Worm (Caenorhabditis elegans): ENCODE measurements around the gene H41C03.3.
"Not testable (repeated sequence)": the region's sequence is repeated elsewhere in the genome, so short reads cannot be mapped to it uniquely, and the experiment has no call there.

The H41C03.3 gene

DNA sequence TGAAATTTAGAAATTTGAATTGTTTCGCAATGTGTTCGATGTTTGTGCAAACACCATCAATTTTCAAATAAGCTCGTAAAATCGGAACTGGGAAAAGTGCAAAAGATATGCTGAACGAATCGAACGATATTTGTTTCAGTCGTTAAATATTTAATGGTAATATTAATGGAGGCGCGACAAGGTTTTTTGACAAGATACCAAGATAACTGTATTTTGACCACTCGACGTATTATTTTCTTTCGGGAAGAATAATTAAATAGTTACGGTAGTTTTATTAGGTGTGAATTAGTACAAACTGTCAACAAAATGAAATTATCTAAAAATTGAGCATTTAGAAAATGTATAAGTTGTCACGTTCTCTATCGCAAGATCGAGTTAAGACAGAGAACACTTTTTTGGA is 41.3 kb upstream of the H41C03.3 start:
- TF ChIP-seq pax-1 (tag; optimal IDR thresholded peaks at IDR 0.05) (no peak), hlh-13 (GFP tag; optimal IDR thresholded peaks at IDR 0.05) (no peak), T23F11.4 (GFP tag; optimal IDR thresholded peaks at IDR 0.05) (no peak), syd-9 (tag; optimal IDR thresholded peaks at IDR 0.05) (no peak), nhr-11 (tag; optimal IDR thresholded peaks at IDR 0.05) (no peak), unc-3 (GFP tag; conservative IDR thresholded peaks at IDR 0.05) (no peak), unc-3 (tag; optimal IDR thresholded peaks at IDR 0.05) (no peak), ceh-31 (tag; optimal IDR thresholded peaks at IDR 0.05) (no peak)

DNA sequence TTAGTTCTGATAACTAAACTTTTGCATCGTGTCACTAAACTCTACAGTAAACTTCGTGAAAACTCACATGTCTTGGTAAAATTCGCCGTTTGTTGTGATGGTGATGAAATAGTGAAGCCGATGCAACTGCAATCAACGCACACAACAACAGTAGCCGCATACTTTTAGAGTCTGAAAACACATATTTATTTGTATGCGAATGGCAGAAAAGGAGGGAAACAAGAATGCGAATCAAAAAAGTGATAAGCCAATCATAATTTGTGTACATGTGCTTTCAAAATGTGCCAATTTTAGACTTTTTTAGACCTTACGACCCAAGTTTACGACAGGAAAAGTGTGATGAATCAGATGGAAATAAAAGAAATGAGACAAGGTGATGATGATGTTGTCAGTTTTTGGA is 40.3 kb upstream of the H41C03.3 start, which contains the start of gene K05F1.10:
TSS of gene K05F1.10 (minus strand) at position 171 of the 400 bp plus-strand sequence.
- TF ChIP-seq ceh-48 (tag; optimal IDR thresholded peaks at IDR 0.05), result no peak
- no peak for TF ChIP-seq C38D4.7 (GFP tag; optimal IDR thresholded peaks at IDR 0.05)
- no peak for TF ChIP-seq ceh-34 (tag; optimal IDR thresholded peaks at IDR 0.05)
- no peak for TF ChIP-seq ceh-6 (GFP tag; optimal IDR thresholded peaks at IDR 0.05)
- TF ChIP-seq ztf-16 (tag; optimal IDR thresholded peaks at IDR 0.05), result no peak

DNA sequence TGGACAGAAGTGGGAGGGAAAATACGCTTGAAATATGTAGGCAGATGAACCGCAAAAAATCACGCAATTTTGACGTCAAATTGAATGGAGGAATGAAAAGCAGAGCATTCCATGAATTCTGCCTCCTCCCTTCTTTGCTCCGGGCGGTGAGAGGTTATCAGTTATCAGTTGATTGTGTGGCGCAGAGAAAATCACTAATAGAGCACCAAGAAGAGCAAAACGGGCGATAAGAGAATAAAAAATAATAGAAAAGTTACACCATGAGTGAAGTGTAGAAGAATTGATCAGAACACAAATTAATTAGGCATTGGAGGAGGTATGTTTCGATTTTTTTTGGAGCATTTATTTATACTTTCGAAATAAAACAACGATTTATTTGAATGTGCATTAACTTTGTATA is 39.0 kb upstream of the H41C03.3 start:
- TF ChIP-seq C38D4.7 (GFP tag; optimal IDR thresholded peaks at IDR 0.05), result no peak
- no peak for TF ChIP-seq unc-3 (GFP tag; conservative IDR thresholded peaks at IDR 0.05)
- no peak for TF ChIP-seq unc-3 (tag; optimal IDR thresholded peaks at IDR 0.05)
- no peak for TF ChIP-seq ahr-1 (tag; optimal IDR thresholded peaks at IDR 0.05)
- no peak for TF ChIP-seq zip-5 (tag; optimal IDR thresholded peaks at IDR 0.05)
- no peak for TF ChIP-seq ceh-14 (tag; optimal IDR thresholded peaks at IDR 0.05)
- no peak for TF ChIP-seq tbx-7 (tag; optimal IDR thresholded peaks at IDR 0.05)
- TF ChIP-seq dmd-4 (tag; optimal IDR thresholded peaks at IDR 0.05; ENCODE audit: borderline replicate concordance), result no peak
- no peak for TF ChIP-seq dve-1 (tag; optimal IDR thresholded peaks at IDR 0.05)

DNA sequence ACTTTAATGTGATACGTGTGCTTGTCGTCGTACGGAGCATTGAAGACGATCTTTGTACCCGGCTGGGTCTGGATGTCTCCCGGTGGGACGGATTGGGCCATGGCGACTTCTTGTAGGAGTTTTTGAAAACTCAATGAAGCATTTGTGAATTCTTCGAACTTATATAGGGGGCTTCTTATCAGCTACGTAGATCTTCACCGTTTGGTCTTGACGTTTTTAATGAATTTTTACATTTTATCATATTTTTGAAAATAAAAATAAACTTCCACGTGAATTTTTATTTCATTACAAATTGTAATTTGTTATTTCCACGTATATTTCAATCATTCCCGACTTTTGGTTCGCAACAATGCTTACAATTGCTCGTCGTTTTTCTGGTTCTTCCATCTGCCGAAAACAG is 35.3 kb upstream of the H41C03.3 start, which contains the start of the genes msp-64 and ZK1248.5:
TSS of gene msp-64 (minus strand) at position 101 of the 400 bp plus-strand sequence.
TSS of gene ZK1248.5 (plus strand) at position 285 of the 400 bp plus-strand sequence.
- TF ChIP-seq tbx-7 (tag; optimal IDR thresholded peaks at IDR 0.05) (no peak), pha-4 (tag; optimal IDR thresholded peaks at IDR 0.05) (no peak), nhr-232 (tag; optimal IDR thresholded peaks at IDR 0.05) (no peak), fkh-6 (tag; optimal IDR thresholded peaks at IDR 0.05) (no peak), ttx-3 (tag; optimal IDR thresholded peaks at IDR 0.05) (no peak)

DNA sequence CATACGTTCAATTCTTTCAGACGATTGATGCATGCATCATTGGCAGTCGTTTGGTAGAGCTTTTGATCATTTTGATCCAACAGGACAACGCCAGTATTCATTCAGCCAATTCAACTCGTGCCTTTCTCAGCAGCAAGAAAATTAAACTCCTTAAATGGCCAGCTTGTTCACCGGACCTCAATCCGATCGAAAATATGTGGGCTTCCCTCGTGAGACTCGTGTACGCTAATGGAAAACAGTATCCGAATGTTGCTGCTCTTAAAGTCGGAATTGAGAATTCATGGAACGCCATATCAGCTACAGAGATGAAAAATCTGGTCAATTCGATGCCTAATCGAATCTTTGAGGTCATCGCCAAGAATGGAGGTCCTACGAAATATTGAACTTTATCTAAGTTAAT is 30.2 kb upstream of the H41C03.3 start, which contains the start of gene wago-5:
TSS of gene wago-5 (minus strand) at position 101 of the 400 bp plus-strand sequence.
- not testable (repeated sequence) for TF ChIP-seq ztf-16 (tag; optimal IDR thresholded peaks at IDR 0.05); sox-2 (GFP tag; IDR thresholded peaks at IDR 0.05); C38D4.7 (GFP tag; optimal IDR thresholded peaks at IDR 0.05)

DNA sequence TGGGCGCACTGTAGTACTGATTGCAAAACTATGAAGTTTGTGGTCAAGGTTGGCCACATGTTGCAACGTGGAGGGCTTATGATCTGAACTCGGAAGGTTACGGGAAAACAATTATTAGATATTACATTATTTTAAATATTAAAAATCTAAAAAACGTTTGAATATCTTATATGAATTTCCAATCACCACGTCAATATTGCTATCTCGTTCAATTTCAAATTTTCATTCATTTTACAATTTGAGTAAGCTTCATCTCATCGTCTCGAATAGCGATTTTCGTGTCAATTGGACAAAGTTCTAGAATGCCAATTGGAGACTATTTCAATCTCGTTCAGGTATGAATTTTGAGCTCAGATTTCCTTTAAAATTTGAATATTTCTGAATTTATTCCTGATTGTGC is 29.2 kb upstream of the H41C03.3 start, which contains the start of gene ZK1248.20:
TSS of gene ZK1248.20 (plus strand) at position 301 of the 400 bp plus-strand sequence.
- TF ChIP-seq ceh-48 (tag; optimal IDR thresholded peaks at IDR 0.05), result no peak
- TF ChIP-seq K02D7.2 (tag; optimal IDR thresholded peaks at IDR 0.05), result no peak
- no peak for TF ChIP-seq elt-4 (tag; optimal IDR thresholded peaks at IDR 0.05)
- no peak for TF ChIP-seq nhr-11 (tag; optimal IDR thresholded peaks at IDR 0.05)
- TF ChIP-seq ceh-18 (tag; optimal IDR thresholded peaks at IDR 0.05), result no peak
- no peak for TF ChIP-seq F13H6.1 (tag; optimal IDR thresholded peaks at IDR 0.05)
- no peak for TF ChIP-seq hlh-13 (GFP tag; optimal IDR thresholded peaks at IDR 0.05)
- no peak for TF ChIP-seq lin-11 (tag; optimal IDR thresholded peaks at IDR 0.05)
- TF ChIP-seq sox-2 (GFP tag; IDR thresholded peaks at IDR 0.05), result no peak
- no peak for TF ChIP-seq fkh-10 (GFP tag; optimal IDR thresholded peaks at IDR 0.05)
- TF ChIP-seq fax-1 (tag; optimal IDR thresholded peaks at IDR 0.05), result no peak
- no peak for TF ChIP-seq ceh-45 (GFP tag; IDR thresholded peaks at IDR 0.05)
- TF ChIP-seq pha-2 (tag; optimal IDR thresholded peaks at IDR 0.05), result no peak
- TF ChIP-seq hlh-30 (tag; optimal IDR thresholded peaks at IDR 0.05; ENCODE audit: insufficient read depth), result no peak
- TF ChIP-seq unc-86 (tag; optimal IDR thresholded peaks at IDR 0.05), result no peak
- TF ChIP-seq nfya-1 (tag; optimal IDR thresholded peaks at IDR 0.05), result no peak
- TF ChIP-seq nhr-232 (tag; optimal IDR thresholded peaks at IDR 0.05), result no peak
- no peak for TF ChIP-seq sox-4 (tag; optimal IDR thresholded peaks at IDR 0.05)

Data from whole organism, late embryonic.